Worm (Caenorhabditis elegans) whole organism, L1 larva: Measurements from ENCODE around the gene Y54H5A.2.

ENCODE experiments used
- C34B4.2 ChIP-seq: sonication (generic microtip); optimal IDR thresholded peaks from 2 replicates; lab custom pipeline; 2017; ENCODE audit warnings: mild to moderate bottlenecking, missing genetic modification characterization, missing compliant biosample characterization
- aly-2 ChIP-seq: fragments of 150-350 bp; optimal IDR thresholded peaks from 2 replicates; lab custom pipeline; 2014; ENCODE audit warnings: missing biosample characterization, missing genetic modification characterization
- ama-1 ChIP-seq: fragments of 150-350 bp; optimal IDR thresholded peaks from 2 replicates; lab custom pipeline; 2014
- blmp-1 ChIP-seq: fragments of 150-350 bp; optimal IDR thresholded peaks from 2 replicates; lab custom pipeline; 2014; ENCODE audit warnings: missing biosample characterization, missing genetic modification characterization
- ceh-63 ChIP-seq: fragments of 200-800 bp; sonication (Bioruptor generic); optimal IDR thresholded peaks from 2 replicates; lab custom pipeline; 2018; ENCODE audit warnings: mild to moderate bottlenecking, missing genetic modification characterization, missing compliant biosample characterization
- ceh-88 ChIP-seq: fragments of 200-800 bp; sonication (Bioruptor generic); IDR thresholded peaks from 2 replicates; pipeline ENCODE4 v1.3.6; 2022; ENCODE audit warnings: missing genetic modification characterization, missing compliant biosample characterization
- ces-1 ChIP-seq: fragments of 150-350 bp; optimal IDR thresholded peaks from 2 replicates; lab custom pipeline; 2014; ENCODE audit warnings: missing biosample characterization, missing genetic modification reagents, missing genetic modification characterization
- dpl-1 ChIP-seq, 3 experiments: fragments of 150-350 bp in 2 of 3; sonication (generic microtip) in 1 of 3; optimal IDR thresholded peaks; 2 replicates each; lab custom pipeline; 2014 to 2017; ENCODE audit warnings: missing biosample characterization in 3 of 3, missing genetic modification characterization in 3 of 3, missing genetic modification reagents in 3 of 3
- efl-1 ChIP-seq, 4 experiments: fragments of 150-350 bp; optimal IDR thresholded peaks in 3 of 4; peaks in 1 of 4; 1 replicate in 1 of 4; 2 replicates in 3 of 4; lab custom pipeline; 2014; ENCODE audit warnings: missing biosample characterization in 2 of 4, missing genetic modification characterization in 2 of 4, missing genetic modification reagents in 2 of 4
- efl-3 ChIP-seq: fragments of 200-800 bp; sonication (Bioruptor generic); optimal IDR thresholded peaks from 2 replicates; lab custom pipeline; 2018; ENCODE audit warnings: mild to moderate bottlenecking, missing genetic modification characterization, missing compliant biosample characterization
- egl-13 ChIP-seq: sonication (generic microtip); optimal IDR thresholded peaks from 2 replicates; lab custom pipeline; 2016; ENCODE audit warnings: missing genotype, missing genetic modification reagents, missing genetic modification characterization, missing compliant biosample characterization
- egl-27 ChIP-seq, 2 experiments: fragments of 150-350 bp in 1 of 2; sonication (generic microtip); optimal IDR thresholded peaks; 3 replicates each; lab custom pipeline; 2017 to 2018; ENCODE audit warnings: missing biosample characterization in 2 of 2, missing genetic modification characterization in 2 of 2, missing genetic modification reagents in 2 of 2
- fkh-8 ChIP-seq: sonication (generic microtip); optimal IDR thresholded peaks from 2 replicates; lab custom pipeline; 2016; ENCODE audit warnings: mild to moderate bottlenecking, missing genetic modification characterization, missing compliant biosample characterization
- fos-1 ChIP-seq: fragments of 150-350 bp; optimal IDR thresholded peaks from 2 replicates; lab custom pipeline; 2014; ENCODE audit warnings: missing biosample characterization, missing genetic modification characterization
- hlh-4 ChIP-seq: sonication (generic microtip); optimal IDR thresholded peaks from 2 replicates; lab custom pipeline; 2016; ENCODE audit warnings: mild to moderate bottlenecking, missing genetic modification characterization, missing compliant biosample characterization
- hpl-2 ChIP-seq: fragments of 150-350 bp; optimal IDR thresholded peaks from 2 replicates; lab custom pipeline; 2014; ENCODE audit warnings: missing biosample characterization, missing genetic modification reagents, missing genetic modification characterization
- lin-35 ChIP-seq, 2 experiments: fragments of 150-350 bp; optimal IDR thresholded peaks; 2 replicates each; lab custom pipeline; 2014; ENCODE audit warnings: missing biosample characterization in 2 of 2, missing genetic modification characterization in 2 of 2, missing genetic modification reagents in 2 of 2
- lin-39 ChIP-seq: fragments of 150-350 bp; optimal IDR thresholded peaks from 2 replicates; lab custom pipeline; 2014; ENCODE audit warnings: missing biosample characterization, missing genetic modification reagents, missing genetic modification characterization
- mab-9 ChIP-seq: fragments of 200-800 bp; sonication (Bioruptor generic); IDR thresholded peaks from 2 replicates; pipeline ENCODE4 v1.3.6; 2022; ENCODE audit warnings: missing genetic modification reagents, missing genetic modification characterization, missing compliant biosample characterization
- mdl-1 ChIP-seq, 2 experiments: fragments of 150-350 bp; optimal IDR thresholded peaks; 2 replicates each; lab custom pipeline; 2014 to 2017; ENCODE audit warnings: missing biosample characterization in 2 of 2, missing genetic modification characterization in 2 of 2, inconsistent platforms in 1 of 2
- mef-2 ChIP-seq: fragments of 150-350 bp; optimal IDR thresholded peaks from 2 replicates; lab custom pipeline; 2014; ENCODE audit warnings: missing biosample characterization, missing genetic modification characterization
- mep-1 ChIP-seq: fragments of 150-350 bp; optimal IDR thresholded peaks from 2 replicates; lab custom pipeline; 2014; ENCODE audit warnings: missing biosample characterization, missing genetic modification characterization
- nhr-12 ChIP-seq: sonication (generic microtip); optimal IDR thresholded peaks from 2 replicates; lab custom pipeline; 2017; ENCODE audit warnings: missing biosample characterization, missing genetic modification characterization
- nhr-19 ChIP-seq: fragments of 200-800 bp; sonication (Bioruptor generic); conservative IDR thresholded peaks from 2 replicates; pipeline ENCODE4 v1.3.6; 2022; ENCODE audit warnings: missing genetic modification characterization, missing compliant biosample characterization
- nhr-20 ChIP-seq: sonication (generic microtip); optimal IDR thresholded peaks from 2 replicates; lab custom pipeline; 2016; ENCODE audit warnings: mild to moderate bottlenecking, missing genetic modification characterization, missing compliant biosample characterization
- nhr-237 ChIP-seq: fragments of 150-350 bp; optimal IDR thresholded peaks from 2 replicates; lab custom pipeline; 2014; ENCODE audit warnings: missing biosample characterization, missing genetic modification characterization
- nhr-28 ChIP-seq: fragments of 150-350 bp; optimal IDR thresholded peaks from 2 replicates; lab custom pipeline; 2014; ENCODE audit warnings: missing biosample characterization, missing genetic modification characterization
- nhr-47 ChIP-seq: sonication (generic microtip); optimal IDR thresholded peaks from 2 replicates; lab custom pipeline; 2016; ENCODE audit warnings: mild to moderate bottlenecking, missing genetic modification characterization, moderate library complexity, missing compliant biosample characterization
- nhr-76 ChIP-seq: sonication (generic microtip); optimal IDR thresholded peaks from 2 replicates; lab custom pipeline; 2017; ENCODE audit warnings: missing biosample characterization, missing genetic modification characterization
- nhr-84 ChIP-seq: sonication (generic microtip); optimal IDR thresholded peaks from 2 replicates; lab custom pipeline; 2017; ENCODE audit warnings: missing biosample characterization, missing genetic modification characterization
- nhr-90 ChIP-seq: sonication (generic microtip); optimal IDR thresholded peaks from 2 replicates; lab custom pipeline; 2016; ENCODE audit warnings: mild to moderate bottlenecking, missing genetic modification characterization, missing compliant biosample characterization; ENCODE audit not compliant: poor library complexity
- pag-3 ChIP-seq: sonication (generic microtip); optimal IDR thresholded peaks from 2 replicates; lab custom pipeline; 2017; ENCODE audit warnings: missing genetic modification characterization, mild to moderate bottlenecking, missing compliant biosample characterization, antibody characterized with exemption, borderline replicate concordance; ENCODE audit not compliant: insufficient read depth
- pax-3 ChIP-seq: fragments of 200-800 bp; sonication (Bioruptor generic); optimal IDR thresholded peaks from 2 replicates; lab custom pipeline; 2018; ENCODE audit warnings: mild to moderate bottlenecking, missing genetic modification characterization, moderate library complexity, missing compliant biosample characterization
- pqm-1 ChIP-seq: sonication (generic microtip); optimal IDR thresholded peaks from 3 replicates; lab custom pipeline; 2017; ENCODE audit warnings: missing biosample characterization, missing genetic modification characterization
- rnt-1 ChIP-seq: sonication (generic microtip); optimal IDR thresholded peaks from 2 replicates; lab custom pipeline; 2016; ENCODE audit warnings: mild to moderate bottlenecking, missing genetic modification characterization, moderate library complexity, missing compliant biosample characterization
- snpc-4 ChIP-seq: fragments of 150-350 bp; optimal IDR thresholded peaks from 2 replicates; lab custom pipeline; 2014; ENCODE audit warnings: missing biosample characterization, missing genetic modification characterization
- snu-23 ChIP-seq: sonication (generic microtip); optimal IDR thresholded peaks from 2 replicates; lab custom pipeline; 2016; ENCODE audit warnings: missing genetic modification characterization, missing compliant biosample characterization
- sox-4 ChIP-seq: sonication (generic microtip); optimal IDR thresholded peaks from 2 replicates; lab custom pipeline; 2016; ENCODE audit warnings: missing genetic modification characterization, missing compliant biosample characterization
- sptf-1 ChIP-seq: fragments of 150-350 bp; optimal IDR thresholded peaks from 2 replicates; lab custom pipeline; 2014; ENCODE audit warnings: missing biosample characterization, missing genetic modification characterization
- sup-37 ChIP-seq: fragments of 200-800 bp; sonication (Bioruptor generic); optimal IDR thresholded peaks from 2 replicates; lab custom pipeline; 2018; ENCODE audit warnings: mild to moderate bottlenecking, missing genetic modification characterization, missing compliant biosample characterization
- swsn-7 ChIP-seq: sonication (generic microtip); optimal IDR thresholded peaks from 2 replicates; lab custom pipeline; 2016; ENCODE audit warnings: missing genetic modification characterization, missing compliant biosample characterization
- tbx-2 ChIP-seq: sonication (generic microtip); optimal IDR thresholded peaks from 2 replicates; lab custom pipeline; 2016; ENCODE audit warnings: missing genetic modification characterization, missing compliant biosample characterization
- unc-62 ChIP-seq: fragments of 150-350 bp; optimal IDR thresholded peaks from 2 replicates; lab custom pipeline; 2014; ENCODE audit warnings: missing biosample characterization, missing genetic modification reagents, missing genetic modification characterization
- unc-86 ChIP-seq: sonication (generic microtip); optimal IDR thresholded peaks from 2 replicates; lab custom pipeline; 2016; ENCODE audit warnings: missing genetic modification characterization, missing compliant biosample characterization
- xbp-1 ChIP-seq: sonication (generic microtip); optimal IDR thresholded peaks from 2 replicates; lab custom pipeline; 2016; ENCODE audit warnings: missing genetic modification characterization, missing compliant biosample characterization
- ztf-11 ChIP-seq, 2 experiments: sonication (generic microtip); optimal IDR thresholded peaks; 2 replicates each; lab custom pipeline; 2016 to 2017; ENCODE audit warnings: missing genetic modification characterization in 2 of 2, missing biosample characterization in 1 of 2, missing compliant biosample characterization in 1 of 2
- ztf-4 ChIP-seq: fragments of 150-350 bp; optimal IDR thresholded peaks from 2 replicates; lab custom pipeline; 2014; ENCODE audit warnings: missing biosample characterization, missing genetic modification characterization

Y54H5A.2 gene

DNA sequence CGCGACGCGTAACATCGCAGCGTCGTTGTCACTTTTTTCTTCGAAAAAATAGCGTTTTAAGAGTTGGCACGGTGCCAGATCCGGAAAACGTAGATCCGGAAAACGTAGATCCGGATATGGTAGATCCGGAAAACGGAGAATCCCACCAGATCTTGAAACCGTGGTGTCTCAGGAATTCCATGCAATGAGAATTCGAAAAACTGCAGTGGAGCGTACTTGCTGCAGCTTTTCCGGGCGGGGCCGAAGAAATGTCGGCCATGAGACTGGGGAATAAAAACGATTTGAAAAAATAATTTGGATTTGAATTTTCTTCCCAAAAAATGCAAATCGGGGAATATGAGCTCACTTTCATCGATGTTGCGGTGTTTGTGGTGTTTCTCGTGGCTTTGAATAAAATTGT is 23.1 kb upstream of the Y54H5A.2 start, which contains the start of gene K10D2.5 (continued):
- peak; percentile 96 for TF ChIP-seq pax-3 (tag; lab: Kevin White, UChicago)
- TF ChIP-seq nhr-19 (GFP tag; lab: Robert Waterston, UW): peak; percentile 95
- peak; percentile 92 for TF ChIP-seq swsn-7 (tag; lab: Kevin White, UChicago)

DNA sequence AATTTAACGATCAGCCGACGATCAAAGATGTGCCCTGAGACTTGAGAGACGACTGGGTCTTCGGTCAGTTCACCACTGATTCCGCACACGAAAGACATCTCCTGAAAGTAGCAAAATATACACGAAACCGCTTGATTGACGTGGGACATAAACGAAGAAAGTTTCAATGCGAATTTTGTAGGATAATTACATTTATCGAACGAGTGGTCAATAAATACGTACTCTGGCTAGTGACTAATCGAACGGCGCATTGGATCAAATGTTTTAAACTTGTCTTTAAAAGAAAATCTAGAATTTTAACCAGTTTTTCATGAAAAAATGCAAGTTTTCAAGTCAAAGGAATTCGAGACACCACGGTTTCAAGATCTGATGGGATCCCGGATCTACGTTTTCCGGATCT is 22.6 kb upstream of the Y54H5A.2 start, which contains the start of gene prp-19:
Gene prp-19, minus strand, starts transcription at position 101 of the 400 bp plus-strand sequence.
- no peak for TF ChIP-seq ceh-88

DNA sequence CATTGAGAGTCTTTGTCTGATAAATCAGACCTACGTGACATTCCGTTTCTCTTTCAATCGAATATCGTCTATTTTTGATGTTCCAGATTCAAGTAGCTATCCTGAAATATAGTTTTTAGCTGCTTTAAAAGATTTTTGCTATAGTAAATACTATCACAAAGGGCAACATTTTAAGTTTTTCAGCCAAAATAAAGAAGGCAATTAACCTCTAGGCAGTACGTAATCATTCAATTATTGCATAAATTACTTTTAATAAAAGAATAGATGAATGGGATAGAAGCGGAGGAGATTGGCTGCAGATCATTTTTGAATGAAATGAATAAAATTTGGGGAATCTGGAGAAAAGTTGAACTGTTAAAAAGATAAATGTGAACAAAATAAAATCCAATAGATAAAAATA is 20.3 kb upstream of the Y54H5A.2 start, which contains the start of gene ulp-1:
Gene ulp-1, minus strand, starts transcription at position 101 of the 400 bp plus-strand sequence.
- TF ChIP-seq sox-4 (tag; lab: Kevin White, UChicago) (no peak), nhr-28 (tag; lab: Kevin White, UChicago) (no peak), hlh-4 (tag; lab: Kevin White, UChicago) (no peak), tbx-2 (tag; lab: Kevin White, UChicago) (no peak), ztf-11 (tag; optimal IDR thresholded peaks at IDR 0.05; lab: Kevin White, UChicago) (no peak), mdl-1 (tag; optimal IDR thresholded peaks at IDR 0.05; lab: Kevin White, UChicago) (no peak), pag-3 (tag; lab: Kevin White, UChicago) (no peak), snpc-4 (tag; lab: Kevin White, UChicago) (no peak), aly-2 (tag; lab: Kevin White, UChicago) (no peak), mep-1 (tag; lab: Kevin White, UChicago) (no peak)

DNA sequence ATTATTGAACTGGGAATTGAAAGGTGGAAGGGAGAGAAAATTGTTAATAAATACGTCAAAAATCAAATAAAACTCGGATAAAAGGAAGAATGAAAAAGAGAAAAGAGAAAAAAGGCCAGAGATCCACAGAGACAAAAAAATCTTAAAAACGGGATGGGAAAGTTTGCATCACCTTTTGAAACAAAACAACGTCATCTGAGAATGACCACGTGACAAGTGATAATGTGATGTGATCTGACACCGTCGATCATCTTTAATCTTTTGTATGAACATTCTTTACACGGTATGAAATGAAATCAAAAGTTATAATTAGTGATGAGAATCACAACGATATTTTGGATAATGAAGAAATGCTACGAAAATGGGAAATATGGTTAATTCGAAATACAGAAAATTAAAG is 16.4 kb upstream of the Y54H5A.2 start:
- TF ChIP-seq mab-9 (GFP tag; lab: Robert Waterston, UW) (no peak), sup-37 (GFP tag; lab: Kevin White, UChicago) (no peak), pag-3 (tag; lab: Kevin White, UChicago) (no peak), blmp-1 (tag; lab: Kevin White, UChicago) (peak; percentile 81), nhr-237 (no peak), C34B4.2 (tag; lab: Kevin White, UChicago) (no peak), dpl-1 (GFP tag; optimal IDR thresholded peaks at IDR 0.05; lab: Kevin White, UChicago) (peak in 1 of 3 experiments; percentile 15), ces-1 (GFP tag; lab: Kevin White, UChicago) (no peak), nhr-84 (tag; lab: Kevin White, UChicago) (no peak), ztf-4 (tag; lab: Kevin White, UChicago) (no peak), mef-2 (tag; lab: Kevin White, UChicago) (no peak), nhr-20 (tag; lab: Kevin White, UChicago) (peak; percentile 44), hpl-2 (no peak), xbp-1 (tag; lab: Kevin White, UChicago) (no peak), fos-1 (tag; lab: Kevin White, UChicago) (no peak), pax-3 (tag; lab: Kevin White, UChicago) (no peak), ama-1 (lab: Kevin White, UChicago) (no peak), sox-4 (tag; lab: Kevin White, UChicago) (no peak), egl-27 (tag; optimal IDR thresholded peaks at IDR 0.05; lab: Kevin White, UChicago) (no peak), snu-23 (peak; percentile 42), nhr-90 (tag; lab: Kevin White, UChicago) (no peak), lin-35 (GFP tag; optimal IDR thresholded peaks at IDR 0.05; lab: Kevin White, UChicago) (no peak), unc-62 (GFP tag; lab: Kevin White, UChicago) (no peak), rnt-1 (no peak), ceh-63 (GFP tag; lab: Kevin White, UChicago) (no peak), pqm-1 (no peak), sptf-1 (tag; lab: Kevin White, UChicago) (no peak), lin-39 (tag; lab: Kevin White, UChicago) (no peak), egl-13 (tag; lab: Kevin White, UChicago) (no peak), nhr-47 (tag; lab: Kevin White, UChicago) (no peak), nhr-12 (tag; lab: Kevin White, UChicago) (no peak), unc-86 (tag; lab: Kevin White, UChicago) (no peak), tbx-2 (tag; lab: Kevin White, UChicago) (peak; percentile 24), efl-3 (GFP tag; lab: Kevin White, UChicago) (no peak), efl-1 (optimal IDR thresholded peaks at IDR 0.05; lab: Kevin White, UChicago) (no peak), efl-1 (GFP tag; optimal IDR thresholded peaks at IDR 0.05 in 1 of 2; lab: Kevin White, UChicago) (no peak), nhr-76 (tag; lab: Kevin White, UChicago) (no peak), fkh-8 (tag; lab: Kevin White, UChicago) (no peak)
